Fruit fly (Drosophila melanogaster) whole organism, embryonic: ENCODE data around the gene CG15347.

Experiments used
- CG10959 ChIP-seq: fragments of 200-800 bp; sonication (Bioruptor generic); IDR thresholded peaks from 2 replicates; pipeline ENCODE4 v1.3.6; 2022; ENCODE audit warnings: missing biosample characterization, missing genetic modification characterization
- CG13894 ChIP-seq: fragments of 200-800 bp; sonication (Bioruptor generic); optimal IDR thresholded peaks from 3 replicates; lab custom pipeline; 2018; ENCODE audit warnings: missing biosample characterization, mild to moderate bottlenecking, missing genetic modification characterization, moderate library complexity
- HLH54F ChIP-seq: fragments of 200-800 bp; sonication (Bioruptor generic); optimal IDR thresholded peaks from 3 replicates; lab custom pipeline; 2016; ENCODE audit warnings: missing biosample characterization, missing genetic modification characterization
- HmgZ ChIP-seq: fragments of 200-800 bp; sonication (Bioruptor generic); optimal IDR thresholded peaks from 2 replicates; lab custom pipeline; 2018; ENCODE audit warnings: missing biosample characterization, mild to moderate bottlenecking, missing genetic modification characterization
- Optix ChIP-seq: fragments of 200-800 bp; sonication (Bioruptor generic); IDR thresholded peaks from 3 replicates; pipeline ENCODE4 v1.3.6; 2022; ENCODE audit warnings: missing biosample characterization, missing genetic modification characterization
- Sry-δ ChIP-seq: fragments of 200-800 bp; sonication (Bioruptor generic); optimal IDR thresholded peaks from 2 replicates; lab custom pipeline; 2016; ENCODE audit warnings: missing biosample characterization, missing genetic modification characterization
- Tbp ChIP-seq: fragments of >200 bp; optimal IDR thresholded peaks from 2 replicates; lab custom pipeline; 2018; ENCODE audit warnings: missing biosample characterization, missing genetic modification characterization
- corto ChIP-seq: fragments of 200-800 bp; sonication (Bioruptor generic); optimal IDR thresholded peaks from 2 replicates; lab custom pipeline; 2016; ENCODE audit warnings: missing biosample characterization, mild to moderate bottlenecking, missing genetic modification characterization, moderate library complexity
- mirr ChIP-seq: fragments of 200-800 bp; sonication (Bioruptor generic); optimal IDR thresholded peaks from 3 replicates; lab custom pipeline; 2018; ENCODE audit warnings: missing biosample characterization, mild to moderate bottlenecking, missing genetic modification characterization
- prd ChIP-seq, 3 experiments: fragments of >200 bp in 2 of 3; fragments of 200-800 bp in 1 of 3; sonication (Bioruptor generic) in 1 of 3; optimal IDR thresholded peaks in 2 of 3; IDR thresholded peaks in 1 of 3; 2 replicates in 2 of 3; 3 replicates in 1 of 3; pipeline versions ENCODE4 v1.3.6 to Lab custom; 2017 to 2022; ENCODE audit warnings: missing biosample characterization in 1 of 3, missing genetic modification characterization in 1 of 3

CG15347 gene

DNA sequence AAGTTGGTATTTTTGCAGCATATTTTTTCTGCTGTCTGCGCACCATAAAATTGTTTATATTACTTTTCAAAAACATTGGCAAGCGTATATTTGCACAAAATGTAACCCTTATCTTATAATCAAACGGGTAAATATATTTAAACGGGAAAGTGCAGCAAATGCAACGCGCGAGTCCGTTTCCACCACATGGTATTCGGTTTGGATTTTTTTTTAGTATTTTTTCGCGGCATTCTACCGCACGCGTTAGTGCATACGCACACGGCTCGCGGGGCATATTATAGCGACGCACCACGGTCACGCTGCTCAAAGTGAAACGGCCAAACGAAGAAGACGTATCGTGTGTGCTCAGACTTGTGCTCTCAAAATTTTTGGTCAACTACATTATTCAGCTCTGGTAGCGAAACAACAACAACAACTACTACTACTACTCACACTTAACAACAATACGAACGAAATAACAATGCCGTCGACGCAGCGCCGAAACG is 51.7 kb downstream of the CG15347 start, which contains the start of gene Trf2 (continued):
- TF ChIP-seq corto (GFP tag; lab: Kevin White, UChicago) = no peak
- peak; percentile 26 for TF ChIP-seq Sry-δ (GFP tag; lab: Kevin White, UChicago)
- no peak for TF ChIP-seq Optix
- TF ChIP-seq CG13894 = peak; percentile 3
- peak; percentile 21 for TF ChIP-seq HmgZ (tag; lab: Kevin White, UChicago)
- no peak for TF ChIP-seq CG10959 (GFP tag; lab: Robert Waterston, UW)
- peak; percentile 61 for TF ChIP-seq Tbp (GFP tag; lab: Kevin White, UChicago)
- TF ChIP-seq mirr (GFP tag; lab: Kevin White, UChicago) = peak; percentile 9
- peak; percentile 19 for TF ChIP-seq HLH54F (GFP tag; lab: Kevin White, UChicago)
- TF ChIP-seq prd (optimal IDR thresholded peaks at IDR 0.05; lab: Kevin White, UChicago) = no peak
- TF ChIP-seq prd (GFP tag; IDR thresholded peaks at IDR 0.05; lab: Robert Waterston, UW) = 0 out of 3 replicates have a peak, but pooled peaks have one; percentile 16
